Fruit fly (Drosophila melanogaster) whole organism, embryonic: Measurements from ENCODE around the gene Sdic2.
A peak's percentile ranks its signal among the peaks of the same experiment; 100 is the strongest.

Source experiments
- Ada2b ChIP-seq: fragments of 200-800 bp; sonication (Bioruptor generic); IDR thresholded peaks from 2 replicates; pipeline ENCODE4 v1.3.6; 2022; ENCODE audit warnings: missing biosample characterization, missing genetic modification characterization
- Adf1 ChIP-seq: fragments of 200-800 bp; sonication (Bioruptor generic); IDR thresholded peaks from 2 replicates; pipeline ENCODE4 v1.3.6; 2022; ENCODE audit warnings: missing biosample characterization, missing genetic modification characterization
- CG10147 ChIP-seq: fragments of 200-800 bp; sonication (Bioruptor generic); optimal IDR thresholded peaks from 2 replicates; lab custom pipeline; 2019; ENCODE audit warnings: missing biosample characterization, mild to moderate bottlenecking, missing genetic modification characterization, moderate library complexity
- CG10321 ChIP-seq: fragments of 200-800 bp; sonication (Bioruptor generic); IDR thresholded peaks from 2 replicates; pipeline ENCODE4 v1.3.6; 2022; ENCODE audit warnings: missing biosample characterization, missing genetic modification characterization
- CG11093 ChIP-seq: fragments of 200-800 bp; sonication (Bioruptor generic); IDR thresholded peaks from 3 replicates; pipeline ENCODE4 v1.3.6; 2022; ENCODE audit warnings: missing biosample characterization, missing genetic modification characterization
- CG11247 ChIP-seq: fragments of 200-800 bp; sonication (Bioruptor generic); IDR thresholded peaks from 2 replicates; pipeline ENCODE4 v1.3.6; 2022; ENCODE audit warnings: missing biosample characterization, missing genetic modification characterization
- CG11723 ChIP-seq: fragments of 200-800 bp; sonication (Bioruptor generic); optimal IDR thresholded peaks from 2 replicates; lab custom pipeline; 2017; ENCODE audit warnings: missing biosample characterization, mild to moderate bottlenecking, missing genetic modification characterization
- CG12659 ChIP-seq: fragments of 200-800 bp; sonication (Bioruptor generic); optimal IDR thresholded peaks from 3 replicates; lab custom pipeline; 2017; ENCODE audit warnings: mild to moderate bottlenecking, missing biosample characterization, missing genetic modification reagents, missing genetic modification characterization
- CG12769 ChIP-seq: fragments of 200-800 bp; sonication (Bioruptor generic); optimal IDR thresholded peaks from 2 replicates; lab custom pipeline; 2019; ENCODE audit warnings: missing biosample characterization, mild to moderate bottlenecking, missing genetic modification characterization, moderate library complexity
- CG14710 ChIP-seq: fragments of 200-800 bp; sonication (Bioruptor generic); optimal IDR thresholded peaks from 3 replicates; lab custom pipeline; 2019; ENCODE audit warnings: missing biosample characterization, mild to moderate bottlenecking, missing genetic modification characterization, moderate library complexity
- CG14860 ChIP-seq: fragments of 200-800 bp; sonication (Bioruptor generic); IDR thresholded peaks from 3 replicates; pipeline ENCODE4 v1.3.6; 2022; ENCODE audit warnings: missing biosample characterization, missing genetic modification characterization; ENCODE audit not compliant: partially characterized antibody
- CG1792 ChIP-seq: fragments of 200-800 bp; sonication (Bioruptor generic); optimal IDR thresholded peaks from 2 replicates; lab custom pipeline; 2016; ENCODE audit warnings: missing biosample characterization, missing genetic modification characterization
- CG18011 ChIP-seq: fragments of 200-800 bp; sonication (Bioruptor generic); optimal IDR thresholded peaks from 2 replicates; lab custom pipeline; 2017; ENCODE audit warnings: missing biosample characterization, missing genetic modification characterization, mild to moderate bottlenecking, moderate library complexity, missing genotype
- CG18764 ChIP-seq: fragments of 200-800 bp; sonication (Bioruptor generic); optimal IDR thresholded peaks from 3 replicates; lab custom pipeline; 2016; ENCODE audit warnings: missing biosample characterization, missing genetic modification characterization
- CG2202 ChIP-seq: fragments of 200-800 bp; sonication (Bioruptor generic); optimal IDR thresholded peaks from 2 replicates; lab custom pipeline; 2018; ENCODE audit warnings: missing biosample characterization, mild to moderate bottlenecking, missing genetic modification characterization
- CG31224 ChIP-seq: fragments of 200-800 bp; sonication (Bioruptor generic); IDR thresholded peaks from 2 replicates; pipeline ENCODE4 v1.3.6; 2022; ENCODE audit warnings: missing biosample characterization, missing genetic modification characterization
- CG3163 ChIP-seq: fragments of 200-800 bp; sonication (Bioruptor generic); optimal IDR thresholded peaks from 3 replicates; lab custom pipeline; 2016; ENCODE audit warnings: missing biosample characterization, missing genetic modification characterization
- CG34224 ChIP-seq: fragments of 200-800 bp; sonication (Bioruptor generic); IDR thresholded peaks from 3 replicates; pipeline ENCODE4 v1.3.6; 2022; ENCODE audit warnings: missing biosample characterization, missing genetic modification characterization; ENCODE audit not compliant: partially characterized antibody
- CG4820 ChIP-seq: fragments of 200-800 bp; sonication (Bioruptor generic); optimal IDR thresholded peaks from 3 replicates; lab custom pipeline; 2016; ENCODE audit warnings: missing biosample characterization, missing genetic modification characterization
- CG5180 ChIP-seq: fragments of 200-800 bp; sonication (Bioruptor generic); optimal IDR thresholded peaks from 3 replicates; lab custom pipeline; 2017; ENCODE audit warnings: missing biosample characterization, missing genetic modification characterization, mild to moderate bottlenecking, moderate library complexity, missing genetic modification reagents
- CG7357 ChIP-seq: fragments of 200-800 bp; sonication (Bioruptor generic); IDR thresholded peaks from 3 replicates; pipeline ENCODE4 v1.3.6; 2022; ENCODE audit warnings: missing biosample characterization, missing genetic modification characterization
- CG8944 ChIP-seq: fragments of 200-800 bp; sonication (Bioruptor generic); optimal IDR thresholded peaks from 3 replicates; lab custom pipeline; 2016; ENCODE audit warnings: missing biosample characterization, missing genetic modification characterization
- CG9437 ChIP-seq: fragments of 200-800 bp; sonication (Bioruptor generic); optimal IDR thresholded peaks from 2 replicates; lab custom pipeline; 2018; ENCODE audit warnings: missing biosample characterization, mild to moderate bottlenecking, missing genetic modification characterization
- Doc3 ChIP-seq: fragments of 200-800 bp; sonication (Bioruptor generic); IDR thresholded peaks from 3 replicates; pipeline ENCODE4 v1.3.6; 2022; ENCODE audit warnings: missing biosample characterization, missing genetic modification characterization; ENCODE audit not compliant: partially characterized antibody
- Eip74EF ChIP-seq, 2 experiments: fragments of 200-800 bp in 1 of 2; fragments of >200 bp in 1 of 2; sonication (Bioruptor generic) in 1 of 2; optimal IDR thresholded peaks; 2 replicates each; lab custom pipeline; 2017 to 2019; ENCODE audit warnings: missing biosample characterization in 2 of 2, missing genetic modification characterization in 2 of 2, mild to moderate bottlenecking in 1 of 2, moderate library complexity in 1 of 2
- Gug ChIP-seq: fragments of 200-800 bp; sonication (Bioruptor generic); IDR thresholded peaks from 4 replicates; pipeline ENCODE4 v1.3.6; 2022; ENCODE audit warnings: missing biosample characterization, missing genetic modification characterization
- HLH4C ChIP-seq: fragments of 200-800 bp; sonication (Bioruptor generic); IDR thresholded peaks from 3 replicates; pipeline ENCODE4 v1.3.6; 2022; ENCODE audit warnings: missing biosample characterization, missing genetic modification characterization; ENCODE audit not compliant: partially characterized antibody
- HLHmδ ChIP-seq: fragments of 200-800 bp; sonication (Bioruptor generic); optimal IDR thresholded peaks from 2 replicates; lab custom pipeline; 2018; ENCODE audit warnings: missing biosample characterization, mild to moderate bottlenecking, missing genetic modification characterization, moderate library complexity
- Hmx ChIP-seq: fragments of 200-800 bp; sonication (Bioruptor generic); optimal IDR thresholded peaks from 2 replicates; lab custom pipeline; 2016; ENCODE audit warnings: missing biosample characterization, missing genetic modification characterization
- Mad ChIP-seq: fragments of 200-800 bp; sonication (Bioruptor generic); optimal IDR thresholded peaks from 2 replicates; lab custom pipeline; 2016; ENCODE audit warnings: missing biosample characterization, missing genetic modification characterization
- amos ChIP-seq: fragments of 200-800 bp; sonication (Bioruptor generic); IDR thresholded peaks from 2 replicates; pipeline ENCODE4 v1.3.6; 2022; ENCODE audit warnings: missing biosample characterization, missing genetic modification characterization; ENCODE audit not compliant: partially characterized antibody
- bsh ChIP-seq, 2 experiments: fragments of 200-800 bp; sonication (Bioruptor generic); optimal IDR thresholded peaks; 2 replicates each; lab custom pipeline; 2017 to 2018; ENCODE audit warnings: mild to moderate bottlenecking in 2 of 2, missing biosample characterization in 2 of 2, missing genetic modification characterization in 2 of 2, moderate library complexity in 1 of 2
- cwo ChIP-seq: fragments of 200-800 bp; sonication (Bioruptor generic); optimal IDR thresholded peaks from 3 replicates; lab custom pipeline; 2017; ENCODE audit warnings: missing biosample characterization, missing genetic modification characterization, mild to moderate bottlenecking, moderate library complexity, missing genetic modification reagents
- danr ChIP-seq: fragments of 200-800 bp; sonication (Bioruptor generic); IDR thresholded peaks from 2 replicates; pipeline ENCODE4 v1.3.6; 2022; ENCODE audit warnings: missing biosample characterization, missing genetic modification characterization
- ewg ChIP-seq: fragments of 200-800 bp; sonication (Bioruptor generic); optimal IDR thresholded peaks from 3 replicates; lab custom pipeline; 2017; ENCODE audit warnings: mild to moderate bottlenecking, missing biosample characterization, missing genetic modification reagents, missing genetic modification characterization
- fd3F ChIP-seq: fragments of 200-800 bp; sonication (Bioruptor generic); optimal IDR thresholded peaks from 2 replicates; lab custom pipeline; 2018; ENCODE audit warnings: missing biosample characterization, mild to moderate bottlenecking, missing genetic modification characterization, moderate library complexity
- fd64A ChIP-seq: fragments of 200-800 bp; sonication (Bioruptor generic); optimal IDR thresholded peaks from 3 replicates; lab custom pipeline; 2018; ENCODE audit warnings: missing biosample characterization, mild to moderate bottlenecking, missing genetic modification characterization
- gsb ChIP-seq: fragments of 200-800 bp; sonication (Bioruptor generic); IDR thresholded peaks from 2 replicates; pipeline ENCODE4 v1.3.6; 2022; ENCODE audit warnings: missing biosample characterization, missing genetic modification characterization
- hkb ChIP-seq, 2 experiments: fragments of 200-800 bp in 1 of 2; fragments of >200 bp in 1 of 2; sonication (Bioruptor generic) in 1 of 2; IDR thresholded peaks in 1 of 2; optimal IDR thresholded peaks in 1 of 2; 2 replicates each; pipeline versions ENCODE4 v1.3.6 to Lab custom; 2017 to 2022; ENCODE audit warnings: missing biosample characterization in 1 of 2, missing genetic modification characterization in 1 of 2
- nerfin-1 ChIP-seq: fragments of 200-800 bp; sonication (Bioruptor generic); optimal IDR thresholded peaks from 3 replicates; lab custom pipeline; 2019; ENCODE audit warnings: missing biosample characterization, mild to moderate bottlenecking, missing genetic modification characterization, moderate library complexity
- prd ChIP-seq, 3 experiments: fragments of >200 bp in 2 of 3; fragments of 200-800 bp in 1 of 3; sonication (Bioruptor generic) in 1 of 3; optimal IDR thresholded peaks in 2 of 3; IDR thresholded peaks in 1 of 3; 2 replicates in 2 of 3; 3 replicates in 1 of 3; pipeline versions ENCODE4 v1.3.6 to Lab custom; 2017 to 2022; ENCODE audit warnings: missing biosample characterization in 1 of 3, missing genetic modification characterization in 1 of 3
- pzg ChIP-seq: fragments of 200-800 bp; sonication (Bioruptor generic); optimal IDR thresholded peaks from 3 replicates; lab custom pipeline; 2018; ENCODE audit warnings: missing biosample characterization, mild to moderate bottlenecking, missing genetic modification characterization, moderate library complexity
- sc ChIP-seq, 3 experiments: fragments of >200 bp in 2 of 3; fragments of 200-800 bp in 1 of 3; sonication (Bioruptor generic) in 1 of 3; optimal IDR thresholded peaks; 2 replicates in 2 of 3; 3 replicates in 1 of 3; lab custom pipeline; 2017; ENCODE audit warnings: mild to moderate bottlenecking in 1 of 3, missing biosample characterization in 1 of 3, missing genetic modification characterization in 1 of 3, missing genetic modification reagents in 1 of 3
- schlank ChIP-seq: fragments of 200-800 bp; sonication (Bioruptor generic); optimal IDR thresholded peaks from 2 replicates; lab custom pipeline; 2018; ENCODE audit warnings: missing biosample characterization, mild to moderate bottlenecking, missing genetic modification characterization
- seq ChIP-seq: fragments of 200-800 bp; sonication (Bioruptor generic); IDR thresholded peaks from 2 replicates; pipeline ENCODE4 v1.3.6; 2022; ENCODE audit warnings: missing biosample characterization, missing genetic modification characterization
- slou ChIP-seq: fragments of 200-800 bp; sonication (Bioruptor generic); optimal IDR thresholded peaks from 3 replicates; lab custom pipeline; 2016; ENCODE audit warnings: missing biosample characterization, missing genetic modification characterization
- twi ChIP-seq: fragments of 200-800 bp; optimal IDR thresholded peaks from 2 replicates; lab custom pipeline; 2019; ENCODE audit warnings: missing biosample characterization, mild to moderate bottlenecking, missing genetic modification characterization, moderate library complexity

Gene Sdic2

dm6 chrX:20165773-20166412 lies 20.4 kb downstream of the Sdic2 start, which contains the start of gene Phf7 (continued):
- TF ChIP-seq Eip74EF (GFP tag; optimal IDR thresholded peaks at IDR 0.05; lab: Kevin White, UChicago) (no peak), CG31224 (GFP tag; lab: Robert Waterston, UW) (no peak), slou (GFP tag; lab: Kevin White, UChicago) (no peak), CG18011 (GFP tag; lab: Kevin White, UChicago) (no peak), CG18764 (GFP tag; lab: Kevin White, UChicago) (no peak), cwo (no peak), CG11247 (GFP tag; lab: Robert Waterston, UW) (no peak), CG14860 (GFP tag; lab: Robert Waterston, UW) (peak; percentile 56; the same call in 2 of the 3 replicates), twi (tag; lab: Kevin White, UChicago) (no peak), CG12769 (tag; lab: Kevin White, UChicago) (no peak), HLH4C (peak; percentile 65), CG3163 (GFP tag; lab: Kevin White, UChicago) (no peak), Ada2b (no peak), CG11723 (GFP tag; lab: Kevin White, UChicago) (no peak), nerfin-1 (tag; lab: Kevin White, UChicago) (no peak), CG5180 (GFP tag; lab: Kevin White, UChicago) (no peak), CG7357 (no peak), Doc3 (peak; percentile 56), CG8944 (GFP tag; lab: Kevin White, UChicago) (no peak), Gug (GFP tag; lab: Robert Waterston, UW) (no peak), prd (optimal IDR thresholded peaks at IDR 0.05; lab: Kevin White, UChicago) (no peak), prd (GFP tag; IDR thresholded peaks at IDR 0.05; lab: Robert Waterston, UW) (no peak), CG34224 (GFP tag; lab: Robert Waterston, UW) (peak; percentile 47; the same call in 1 of the 3 replicates), Hmx (GFP tag; lab: Kevin White, UChicago) (no peak), gsb (GFP tag; lab: Robert Waterston, UW) (no peak), pzg (GFP tag; lab: Kevin White, UChicago) (peak; percentile 85), bsh (GFP tag; optimal IDR thresholded peaks at IDR 0.05; lab: Kevin White, UChicago) (no peak), sc (optimal IDR thresholded peaks at IDR 0.05; lab: Kevin White, UChicago) (no peak), sc (GFP tag; optimal IDR thresholded peaks at IDR 0.05; lab: Kevin White, UChicago) (no peak), Adf1 (GFP tag; lab: Robert Waterston, UW) (no peak), CG12659 (GFP tag; lab: Kevin White, UChicago) (peak; percentile 59), CG9437 (no peak), schlank (tag; lab: Kevin White, UChicago) (no peak), seq (GFP tag; lab: Robert Waterston, UW) (no peak), danr (GFP tag; lab: Robert Waterston, UW) (no peak), CG4820 (no peak), CG14710 (tag; lab: Kevin White, UChicago) (peak; percentile 38), hkb (optimal IDR thresholded peaks at IDR 0.05; lab: Kevin White, UChicago) (no peak), hkb (GFP tag; IDR thresholded peaks at IDR 0.05; lab: Robert Waterston, UW) (no peak), fd3F (no peak), fd64A (GFP tag; lab: Kevin White, UChicago) (no peak), Mad (no peak), CG1792 (GFP tag; lab: Kevin White, UChicago) (no peak), amos (peak; percentile 86), CG2202 (tag; lab: Kevin White, UChicago) (no peak), CG11093 (GFP tag; lab: Robert Waterston, UW) (no peak), HLHmδ (GFP tag; lab: Kevin White, UChicago) (no peak), CG10321 (GFP tag; lab: Robert Waterston, UW) (no peak), CG10147 (GFP tag; lab: Kevin White, UChicago) (no peak), ewg (GFP tag; lab: Kevin White, UChicago) (no peak)
